Fruit fly (Drosophila melanogaster): ENCODE results near the gene CG15169.
A peak's percentile ranks its signal among the peaks of the same experiment; 100 is the strongest.

CG15169 gene

dm6 chr2L:19021278-19022220 lies 30.7 kb downstream of the CG15169 start (continued):
- peak; percentile 78; the same call in 2 of the 3 replicates for TF ChIP-seq so (GFP tag; IDR thresholded peaks at IDR 0.05)
- TF ChIP-seq CG8290 (GFP tag; optimal IDR thresholded peaks at IDR 0.05): peak; percentile 25
- no peak for TF ChIP-seq CG8290 (tag; optimal IDR thresholded peaks at IDR 0.05)
- peak; percentile 26 for TF ChIP-seq pho (GFP tag; optimal IDR thresholded peaks at IDR 0.05)
- TF ChIP-seq caup (GFP tag; optimal IDR thresholded peaks at IDR 0.05; ENCODE audit: severe bottlenecking): peak; percentile 74
- TF ChIP-seq mld (GFP tag; IDR thresholded peaks at IDR 0.05; ENCODE audit: partially characterized antibody): no peak
- TF ChIP-seq ems (GFP tag; optimal IDR thresholded peaks at IDR 0.05): peak; percentile 43
- TF ChIP-seq CG11093 (GFP tag; IDR thresholded peaks at IDR 0.05): peak; percentile 60; the same call in 1 of the 3 replicates
- no peak for TF ChIP-seq eyg (GFP tag; optimal IDR thresholded peaks at IDR 0.05)
- TF ChIP-seq CG4404 (GFP tag; IDR thresholded peaks at IDR 0.05): no peak
- TF ChIP-seq Meics (GFP tag; optimal IDR thresholded peaks at IDR 0.05): peak; percentile 83
- TF ChIP-seq knrl (GFP tag; IDR thresholded peaks at IDR 0.05; ENCODE audit: partially characterized antibody): no peak
- TF ChIP-seq CG2889 (GFP tag; IDR thresholded peaks at IDR 0.05): peak; percentile 38; the same call in 1 of the 3 replicates
- no peak for TF ChIP-seq CG4282 (GFP tag; optimal IDR thresholded peaks at IDR 0.05)
- TF ChIP-seq GATAe (GFP tag; conservative IDR thresholded peaks at IDR 0.05): no peak
- TF ChIP-seq kni (GFP tag; optimal IDR thresholded peaks at IDR 0.05): no peak
- peak; percentile 52; the same call in 1 of the 2 replicates for TF ChIP-seq ranshi (GFP tag; IDR thresholded peaks at IDR 0.05)
- no peak for TF ChIP-seq hb (GFP tag; IDR thresholded peaks at IDR 0.05; ENCODE audit: partially characterized antibody)
- peak; percentile 67 for TF ChIP-seq sqz (GFP tag; optimal IDR thresholded peaks at IDR 0.05)
- no peak for TF ChIP-seq emc (GFP tag; optimal IDR thresholded peaks at IDR 0.05)
- no peak for TF ChIP-seq Ets97D (GFP tag; optimal IDR thresholded peaks at IDR 0.05)
- no peak for TF ChIP-seq bigmax (GFP tag; optimal IDR thresholded peaks at IDR 0.05)
- TF ChIP-seq croc (GFP tag; conservative IDR thresholded peaks at IDR 0.05): peak; percentile 59; the same call in 2 of the 3 replicates
- peak; percentile 74 for TF ChIP-seq nom (GFP tag; optimal IDR thresholded peaks at IDR 0.05)
- 0 out of 2 replicates have a peak, but pooled peaks have one; percentile 24 for TF ChIP-seq MBD-R2 (GFP tag; IDR thresholded peaks at IDR 0.05)
- TF ChIP-seq CG10462 (GFP tag; optimal IDR thresholded peaks at IDR 0.05): peak; percentile 20
- 0 out of 2 replicates have a peak, but pooled peaks have one; percentile 21 for TF ChIP-seq NFAT (GFP tag; IDR thresholded peaks at IDR 0.05)
- TF ChIP-seq CG30431 (GFP tag; optimal IDR thresholded peaks at IDR 0.05): peak; percentile 69
- TF ChIP-seq CG3065 (GFP tag; optimal IDR thresholded peaks at IDR 0.05): no peak
- TF ChIP-seq dmrt11E (tag; optimal IDR thresholded peaks at IDR 0.05): peak; percentile 55
- TF ChIP-seq TFAM (GFP tag; optimal IDR thresholded peaks at IDR 0.05): no peak
- TF ChIP-seq CG31224 (GFP tag; IDR thresholded peaks at IDR 0.05): no peak
- TF ChIP-seq CG8359 (GFP tag; optimal IDR thresholded peaks at IDR 0.05; ENCODE audit: borderline replicate concordance): peak; percentile 28
- peak; percentile 79 for TF ChIP-seq CG11695 (GFP tag; IDR thresholded peaks at IDR 0.05)
- TF ChIP-seq Bteb2 (GFP tag; optimal IDR thresholded peaks at IDR 0.05): peak; percentile 1
- TF ChIP-seq tap (tag; optimal IDR thresholded peaks at IDR 0.05): peak; percentile 64
- peak; percentile 67 for TF ChIP-seq CG10431 (GFP tag; optimal IDR thresholded peaks at IDR 0.05)
- 0 out of 2 replicates have a peak, but pooled peaks have one; percentile 34 for TF ChIP-seq Awh (GFP tag; IDR thresholded peaks at IDR 0.05)
- no peak for TF ChIP-seq Kr (GFP tag; optimal IDR thresholded peaks at IDR 0.05)
- peak; percentile 54 for TF ChIP-seq CG4424 (GFP tag; optimal IDR thresholded peaks at IDR 0.05)
- no peak for TF ChIP-seq sim (GFP tag; IDR thresholded peaks at IDR 0.05)
- TF ChIP-seq aop (GFP tag; IDR thresholded peaks at IDR 0.05): no peak
- TF ChIP-seq onecut (GFP tag; IDR thresholded peaks at IDR 0.05): peak; percentile 55
- peak; percentile 32 for TF ChIP-seq Usf (GFP tag; optimal IDR thresholded peaks at IDR 0.05)
- no peak for TF ChIP-seq CG7786 (GFP tag; optimal IDR thresholded peaks at IDR 0.05)
- TF ChIP-seq CG8388 (GFP tag; optimal IDR thresholded peaks at IDR 0.05): peak; percentile 77
- TF ChIP-seq hbn (GFP tag; IDR thresholded peaks at IDR 0.05; ENCODE audit: partially characterized antibody): no peak
- no peak for TF ChIP-seq Opbp (GFP tag; IDR thresholded peaks at IDR 0.05; ENCODE audit: partially characterized antibody)

Measured in whole organism, embryonic.